Worm (Caenorhabditis elegans) whole organism, early embryonic: ENCODE results near the gene T23G7.3.

Source experiments
- ama-1 ChIP-seq: fragments of 150-350 bp; optimal IDR thresholded peaks from 2 replicates; lab custom pipeline; 2014
- ceh-13 ChIP-seq: fragments of 200-800 bp; sonication (Bioruptor generic); optimal IDR thresholded peaks from 2 replicates; lab custom pipeline; 2018; ENCODE audit warnings: mild to moderate bottlenecking, missing genetic modification characterization, missing compliant biosample characterization
- ceh-36 ChIP-seq: sonication (generic microtip); optimal IDR thresholded peaks from 2 replicates; lab custom pipeline; 2016; ENCODE audit warnings: missing genetic modification characterization, inconsistent platforms, missing compliant biosample characterization
- ets-7 ChIP-seq: sonication (generic microtip); optimal IDR thresholded peaks from 2 replicates; lab custom pipeline; 2016; ENCODE audit warnings: missing genotype, missing genetic modification characterization, missing compliant biosample characterization
- flt-1 ChIP-seq: fragments of 200-800 bp; sonication (Bioruptor generic); IDR thresholded peaks from 2 replicates; pipeline ENCODE4 v1.3.6; 2022; ENCODE audit warnings: missing genetic modification characterization, missing compliant biosample characterization
- hmg-4 ChIP-seq: fragments of 200-800 bp; sonication (Bioruptor generic); optimal IDR thresholded peaks from 2 replicates; lab custom pipeline; 2018; ENCODE audit warnings: mild to moderate bottlenecking, missing genetic modification characterization, missing compliant biosample characterization
- hnd-1 ChIP-seq: sonication (generic microtip); optimal IDR thresholded peaks from 2 replicates; lab custom pipeline; 2016; ENCODE audit warnings: missing genetic modification characterization, missing compliant biosample characterization
- pes-1 ChIP-seq: fragments of 200-800 bp; sonication (Bioruptor generic); IDR thresholded peaks from 2 replicates; pipeline ENCODE4 v1.3.6; 2022; ENCODE audit warnings: missing genetic modification reagents, missing genetic modification characterization, missing compliant biosample characterization
- scrt-1 ChIP-seq: fragments of 200-800 bp; sonication (Bioruptor generic); IDR thresholded peaks from 2 replicates; pipeline ENCODE4 v1.3.6; 2022; ENCODE audit warnings: missing genetic modification characterization, missing compliant biosample characterization
- tbx-11 ChIP-seq: fragments of 200-800 bp; sonication (Bioruptor generic); IDR thresholded peaks from 2 replicates; pipeline ENCODE4 v1.3.6; 2022; ENCODE audit warnings: missing genetic modification characterization, missing compliant biosample characterization
- tbx-37 ChIP-seq: fragments of 200-800 bp; sonication (Bioruptor generic); conservative IDR thresholded peaks from 2 replicates; pipeline ENCODE4 v1.3.6; 2022; ENCODE audit warnings: missing genetic modification reagents, missing genetic modification characterization, missing compliant biosample characterization

DNA sequence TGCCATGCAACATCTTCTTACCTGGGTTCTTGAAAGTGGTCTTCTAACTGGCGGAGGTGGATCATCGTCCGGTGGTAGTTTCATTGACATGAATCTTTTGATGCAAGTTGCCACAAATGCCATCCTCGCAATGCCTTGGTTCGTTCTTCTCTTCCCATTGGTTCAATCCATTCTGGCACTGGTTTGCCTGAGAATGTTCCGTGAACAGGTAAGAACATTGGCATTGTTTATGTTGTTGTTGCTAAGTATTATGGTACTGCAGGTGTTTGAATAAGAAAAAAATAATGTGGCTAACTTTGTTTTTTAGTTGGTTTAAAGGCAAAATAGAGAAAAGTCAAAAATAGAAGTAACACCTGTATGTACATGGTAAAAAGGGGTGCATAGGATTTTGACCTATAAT, 23.8 kb downstream of the T23G7.3 start:
- no peak for TF ChIP-seq pes-1 (GFP tag; lab: Robert Waterston, UW)
- no peak for TF ChIP-seq ceh-13 (GFP tag; lab: Kevin White, UChicago)
- no peak for TF ChIP-seq ama-1
- no peak for TF ChIP-seq hnd-1 (tag; lab: Kevin White, UChicago)
- no peak for TF ChIP-seq ceh-36 (tag; lab: Kevin White, UChicago)
- no peak for TF ChIP-seq ets-7 (tag; lab: Kevin White, UChicago)
- TF ChIP-seq tbx-37 (GFP tag; lab: Robert Waterston, UW), result no peak
- no peak for TF ChIP-seq flt-1
- TF ChIP-seq scrt-1 (GFP tag; lab: Robert Waterston, UW), result no peak
- no peak for TF ChIP-seq hmg-4 (GFP tag; lab: Kevin White, UChicago)
- TF ChIP-seq tbx-11 (GFP tag; lab: Robert Waterston, UW), result no peak
